Fruit fly (Drosophila melanogaster): ENCODE data around the gene CG11368.

- TF ChIP-seq CG1620 (GFP tag; optimal IDR thresholded peaks at IDR 0.05) (no peak), CG33017 (tag; optimal IDR thresholded peaks at IDR 0.05) (no peak), CG14711 (tag; optimal IDR thresholded peaks at IDR 0.05) (no peak), kay (GFP tag; ENCODE audit: borderline replicate concordance) (no peak)
These were observed 45.1 kb upstream of the CG11368 start, which contains the start of gene CG32727 for dm6 chrX:7406908-7407307.
